Fruit fly (Drosophila melanogaster) whole organism, embryonic: ENCODE measurements around the gene siz.

Experiments
- Atf-2 ChIP-seq: fragments of 200-800 bp; sonication (Bioruptor generic); optimal IDR thresholded peaks from 2 replicates; lab custom pipeline; 2016; ENCODE audit warnings: missing biosample characterization, missing genetic modification characterization
- Atf6 ChIP-seq: fragments of 200-800 bp; sonication (Bioruptor generic); IDR thresholded peaks from 2 replicates; pipeline ENCODE4 v1.3.6; 2022; ENCODE audit warnings: missing biosample characterization, missing genetic modification characterization
- BEAF-32 ChIP-seq: fragments of 200-800 bp; sonication (Bioruptor generic); optimal IDR thresholded peaks from 3 replicates; lab custom pipeline; 2017; ENCODE audit warnings: missing biosample characterization, missing genetic modification characterization, mild to moderate bottlenecking, moderate library complexity, missing genetic modification reagents
- CG10209 ChIP-seq: fragments of 200-800 bp; sonication (Bioruptor generic); optimal IDR thresholded peaks from 3 replicates; lab custom pipeline; 2017; ENCODE audit warnings: missing biosample characterization, mild to moderate bottlenecking, missing genetic modification characterization, missing genetic modification reagents
- CG10321 ChIP-seq: fragments of 200-800 bp; sonication (Bioruptor generic); IDR thresholded peaks from 2 replicates; pipeline ENCODE4 v1.3.6; 2022; ENCODE audit warnings: missing biosample characterization, missing genetic modification characterization
- CG11247 ChIP-seq: fragments of 200-800 bp; sonication (Bioruptor generic); IDR thresholded peaks from 2 replicates; pipeline ENCODE4 v1.3.6; 2022; ENCODE audit warnings: missing biosample characterization, missing genetic modification characterization
- CG12236 ChIP-seq: fragments of 200-800 bp; sonication (Bioruptor generic); optimal IDR thresholded peaks from 2 replicates; lab custom pipeline; 2016; ENCODE audit warnings: missing biosample characterization, missing genetic modification characterization
- CG12744 ChIP-seq: fragments of 200-800 bp; sonication (Bioruptor generic); optimal IDR thresholded peaks from 2 replicates; lab custom pipeline; 2016; ENCODE audit warnings: missing biosample characterization, missing genetic modification characterization
- CG16863 ChIP-seq: fragments of 200-800 bp; sonication (Bioruptor generic); optimal IDR thresholded peaks from 3 replicates; lab custom pipeline; 2016; ENCODE audit warnings: missing biosample characterization, missing genetic modification characterization
- CG17359 ChIP-seq: fragments of 200-800 bp; sonication (Bioruptor generic); optimal IDR thresholded peaks from 3 replicates; lab custom pipeline; 2018; ENCODE audit warnings: missing biosample characterization, mild to moderate bottlenecking, missing genetic modification characterization, moderate library complexity
- CG17361 ChIP-seq: fragments of 200-800 bp; sonication (Bioruptor generic); IDR thresholded peaks from 3 replicates; pipeline ENCODE4 v1.3.6; 2022; ENCODE audit warnings: missing biosample characterization, missing genetic modification characterization
- CG18599 ChIP-seq: fragments of 200-800 bp; sonication (Bioruptor generic); optimal IDR thresholded peaks from 3 replicates; lab custom pipeline; 2017; ENCODE audit warnings: missing biosample characterization, missing genetic modification characterization, mild to moderate bottlenecking, moderate library complexity, missing genetic modification reagents
- CG2678 ChIP-seq: fragments of 200-800 bp; sonication (Bioruptor generic); optimal IDR thresholded peaks from 3 replicates; lab custom pipeline; 2019; ENCODE audit warnings: missing biosample characterization, mild to moderate bottlenecking, missing genetic modification characterization, moderate library complexity
- CG31388 ChIP-seq: fragments of 200-800 bp; sonication (Bioruptor generic); optimal IDR thresholded peaks from 2 replicates; lab custom pipeline; 2016; ENCODE audit warnings: missing biosample characterization, missing genetic modification characterization
- CG32772 ChIP-seq: fragments of 200-800 bp; sonication (Bioruptor generic); IDR thresholded peaks from 2 replicates; pipeline ENCODE4 v1.3.6; 2022; ENCODE audit warnings: missing biosample characterization, missing genetic modification characterization
- CG3726 ChIP-seq: fragments of 200-800 bp; sonication (Bioruptor generic); IDR thresholded peaks from 3 replicates; pipeline ENCODE4, ENCODE4 v1.3.6; 2022; ENCODE audit warnings: missing biosample characterization, missing genetic modification characterization
- CG3838 ChIP-seq: fragments of 200-800 bp; sonication (Bioruptor generic); optimal IDR thresholded peaks from 3 replicates; lab custom pipeline; 2016; ENCODE audit warnings: missing biosample characterization, missing genetic modification characterization
- CG4360 ChIP-seq: fragments of 200-800 bp; sonication (Bioruptor generic); IDR thresholded peaks from 2 replicates; pipeline ENCODE4 v1.3.6; 2022; ENCODE audit warnings: missing biosample characterization, missing genetic modification characterization
- CG6791 ChIP-seq: fragments of 200-800 bp; sonication (Bioruptor generic); IDR thresholded peaks from 3 replicates; pipeline ENCODE4 v1.3.6; 2022; ENCODE audit warnings: missing biosample characterization, missing genetic modification characterization; ENCODE audit not compliant: partially characterized antibody
- CG7745 ChIP-seq: fragments of 200-800 bp; sonication (Bioruptor generic); optimal IDR thresholded peaks from 2 replicates; lab custom pipeline; 2018; ENCODE audit warnings: missing biosample characterization, mild to moderate bottlenecking, missing genetic modification characterization, moderate library complexity
- CG8089 ChIP-seq: fragments of 200-800 bp; sonication (Bioruptor generic); optimal IDR thresholded peaks from 3 replicates; lab custom pipeline; 2016; ENCODE audit warnings: missing biosample characterization, missing genetic modification characterization
- CG9215 ChIP-seq: fragments of 200-800 bp; sonication (Bioruptor generic); IDR thresholded peaks from 2 replicates; pipeline ENCODE4 v1.3.6; 2022; ENCODE audit warnings: missing biosample characterization, missing genetic modification characterization
- Dbx ChIP-seq: fragments of 200-800 bp; sonication (Bioruptor generic); IDR thresholded peaks from 3 replicates; pipeline ENCODE4 v1.3.6; 2022; ENCODE audit warnings: missing biosample characterization, missing genetic modification characterization
- E2f2 ChIP-seq: fragments of 200-800 bp; sonication (Bioruptor generic); IDR thresholded peaks from 2 replicates; pipeline ENCODE4 v1.3.6; 2022; ENCODE audit warnings: missing biosample characterization, missing genetic modification characterization
- HLH54F ChIP-seq: fragments of 200-800 bp; sonication (Bioruptor generic); optimal IDR thresholded peaks from 3 replicates; lab custom pipeline; 2016; ENCODE audit warnings: missing biosample characterization, missing genetic modification characterization
- Lim3 ChIP-seq: fragments of 200-800 bp; sonication (Bioruptor generic); IDR thresholded peaks from 2 replicates; pipeline ENCODE4 v1.3.6; 2022; ENCODE audit warnings: missing biosample characterization, missing genetic modification characterization
- Meics ChIP-seq: fragments of 200-800 bp; sonication (Bioruptor generic); optimal IDR thresholded peaks from 2 replicates; lab custom pipeline; 2017; ENCODE audit warnings: missing biosample characterization, mild to moderate bottlenecking, missing genetic modification characterization
- NK7.1 ChIP-seq: fragments of 200-800 bp; sonication (Bioruptor generic); optimal IDR thresholded peaks from 3 replicates; lab custom pipeline; 2016; ENCODE audit warnings: missing biosample characterization, missing genetic modification characterization
- Neu2 ChIP-seq: fragments of 200-800 bp; sonication (Bioruptor generic); optimal IDR thresholded peaks from 3 replicates; lab custom pipeline; 2016; ENCODE audit warnings: missing biosample characterization, missing genetic modification characterization, borderline replicate concordance
- Nf-YA ChIP-seq: fragments of 200-800 bp; sonication (Bioruptor generic); IDR thresholded peaks from 2 replicates; pipeline ENCODE4 v1.3.6; 2022; ENCODE audit warnings: missing biosample characterization, missing genetic modification characterization
- Ravus ChIP-seq: fragments of 200-800 bp; sonication (Bioruptor generic); IDR thresholded peaks from 2 replicates; pipeline ENCODE4 v1.3.6; 2022; ENCODE audit warnings: missing biosample characterization, missing genetic modification characterization
- Scr ChIP-seq: fragments of 200-800 bp; sonication (Bioruptor generic); IDR thresholded peaks from 2 replicates; pipeline ENCODE4 v1.3.6; 2022; ENCODE audit warnings: missing biosample characterization, missing genetic modification characterization; ENCODE audit not compliant: partially characterized antibody
- Six4 ChIP-seq: fragments of 200-800 bp; sonication (Bioruptor generic); optimal IDR thresholded peaks from 2 replicates; lab custom pipeline; 2016; ENCODE audit warnings: missing biosample characterization, missing genetic modification characterization
- Ssrp ChIP-seq: fragments of 200-800 bp; sonication (Bioruptor generic); optimal IDR thresholded peaks from 2 replicates; lab custom pipeline; 2018; ENCODE audit warnings: missing biosample characterization, mild to moderate bottlenecking, missing genetic modification characterization, moderate library complexity
- btn ChIP-seq: fragments of 200-800 bp; sonication (Bioruptor generic); optimal IDR thresholded peaks from 2 replicates; lab custom pipeline; 2016; ENCODE audit warnings: missing biosample characterization, missing genetic modification characterization
- croc ChIP-seq: fragments of 200-800 bp; sonication (Bioruptor generic); conservative IDR thresholded peaks from 3 replicates; pipeline ENCODE4 v1.3.6; 2022; ENCODE audit warnings: missing biosample characterization, missing genetic modification characterization
- da ChIP-seq: fragments of 200-800 bp; sonication (Bioruptor generic); optimal IDR thresholded peaks from 2 replicates; lab custom pipeline; 2016; ENCODE audit warnings: missing biosample characterization, missing genetic modification characterization
- dan ChIP-seq: fragments of 200-800 bp; sonication (Bioruptor generic); IDR thresholded peaks from 2 replicates; pipeline ENCODE4 v1.3.6; 2022; ENCODE audit warnings: missing biosample characterization, missing genetic modification characterization
- disco-r ChIP-seq: fragments of 200-800 bp; sonication (Bioruptor generic); optimal IDR thresholded peaks from 2 replicates; lab custom pipeline; 2016; ENCODE audit warnings: missing biosample characterization, missing genetic modification characterization
- dmrt99B ChIP-seq: fragments of 200-800 bp; sonication (Bioruptor generic); optimal IDR thresholded peaks from 2 replicates; lab custom pipeline; 2018; ENCODE audit warnings: missing biosample characterization, mild to moderate bottlenecking, missing genetic modification characterization, moderate library complexity
- eve ChIP-seq, 2 experiments: fragments of >200 bp; optimal IDR thresholded peaks; 2 replicates each; lab custom pipeline; 2017; ENCODE audit warnings: missing biosample characterization in 2 of 2, missing genetic modification characterization in 2 of 2
- eyg ChIP-seq: fragments of 200-800 bp; sonication (Bioruptor generic); optimal IDR thresholded peaks from 3 replicates; lab custom pipeline; 2016; ENCODE audit warnings: missing biosample characterization, missing genetic modification characterization
- gro ChIP-seq: fragments of 200-800 bp; sonication (Bioruptor generic); optimal IDR thresholded peaks from 2 replicates; lab custom pipeline; 2016; ENCODE audit warnings: missing biosample characterization, missing genetic modification characterization
- nau ChIP-seq: fragments of 200-800 bp; sonication (Bioruptor generic); optimal IDR thresholded peaks from 3 replicates; lab custom pipeline; 2017; ENCODE audit warnings: missing biosample characterization, mild to moderate bottlenecking, missing genetic modification characterization, missing genetic modification reagents
- nom ChIP-seq: fragments of 200-800 bp; sonication (Bioruptor generic); optimal IDR thresholded peaks from 2 replicates; lab custom pipeline; 2017; ENCODE audit warnings: missing biosample characterization, missing genetic modification characterization, mild to moderate bottlenecking, moderate library complexity, missing genetic modification reagents
- oc ChIP-seq: fragments of 200-800 bp; sonication (Bioruptor generic); optimal IDR thresholded peaks from 2 replicates; lab custom pipeline; 2018; ENCODE audit warnings: missing biosample characterization, mild to moderate bottlenecking, missing genetic modification characterization, moderate library complexity
- pfk ChIP-seq: fragments of 200-800 bp; sonication (Bioruptor generic); optimal IDR thresholded peaks from 2 replicates; lab custom pipeline; 2018; ENCODE audit warnings: missing biosample characterization, mild to moderate bottlenecking, missing genetic modification characterization, moderate library complexity
- sens ChIP-seq: fragments of 200-800 bp; sonication (Bioruptor generic); peaks from one replicate; lab custom pipeline; 2016; ENCODE audit warnings: missing biosample characterization, missing genetic modification characterization
- sima ChIP-seq: fragments of 200-800 bp; sonication (Bioruptor generic); optimal IDR thresholded peaks from 2 replicates; lab custom pipeline; 2016; ENCODE audit warnings: missing biosample characterization, missing genetic modification characterization
- tx ChIP-seq: fragments of 200-800 bp; sonication (Bioruptor generic); optimal IDR thresholded peaks from 2 replicates; lab custom pipeline; 2016; ENCODE audit warnings: missing biosample characterization, missing genetic modification characterization
- yki ChIP-seq: fragments of >200 bp; optimal IDR thresholded peaks from 3 replicates; lab custom pipeline; 2018

Gene siz

DNA sequence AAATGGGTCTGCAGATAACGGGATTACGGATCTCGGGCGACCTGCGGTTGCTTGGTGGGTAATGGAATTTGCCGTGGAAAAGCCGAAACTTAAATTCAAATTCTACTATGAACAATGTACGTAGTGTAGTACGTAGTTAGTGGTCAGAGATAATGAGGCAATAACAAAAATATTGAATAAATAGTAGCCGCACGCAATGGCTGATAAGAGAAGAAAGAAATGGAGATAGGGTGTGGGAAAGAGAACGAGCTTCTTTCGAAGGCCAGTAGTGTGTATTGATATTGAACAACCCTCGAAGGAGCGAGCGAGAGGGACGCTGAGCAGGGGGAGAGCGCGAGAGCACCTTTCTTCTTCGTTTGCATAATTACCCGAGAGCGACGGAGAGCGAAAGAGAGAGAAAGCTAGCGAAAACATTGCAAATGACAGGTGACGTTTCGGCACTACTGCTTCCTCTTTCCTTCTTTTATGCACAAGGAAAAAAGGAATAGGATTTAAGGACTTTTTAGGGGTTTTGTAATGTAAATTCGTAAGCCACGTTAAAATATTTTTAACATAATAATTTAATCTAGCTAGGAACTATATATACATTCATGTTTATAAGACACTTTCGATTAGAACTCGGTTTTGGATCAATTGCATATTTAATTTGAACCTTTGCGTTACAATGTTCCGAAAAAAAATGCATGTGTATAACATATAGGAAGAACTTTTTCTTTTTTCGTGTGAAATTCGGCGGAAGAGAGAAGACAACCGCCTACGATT, 23.3 kb upstream of the siz start (continued):
- TF ChIP-seq CG7745 (no peak), CG12744 (GFP tag; lab: Kevin White, UChicago) (no peak), Atf-2 (no peak), CG6791 (no peak), E2f2 (GFP tag; lab: Robert Waterston, UW) (no peak), tx (GFP tag; lab: Kevin White, UChicago) (no peak), CG12236 (GFP tag; lab: Kevin White, UChicago) (no peak), Ravus (GFP tag; lab: Robert Waterston, UW) (no peak), Atf6 (GFP tag; lab: Robert Waterston, UW) (peak; percentile 57), CG31388 (GFP tag; lab: Kevin White, UChicago) (no peak), oc (tag; lab: Kevin White, UChicago) (no peak), Six4 (GFP tag; lab: Kevin White, UChicago) (no peak), CG17359 (tag; lab: Kevin White, UChicago) (no peak), CG9215 (GFP tag; lab: Robert Waterston, UW) (peak; percentile 47), BEAF-32 (GFP tag; lab: Kevin White, UChicago) (no peak), CG8089 (GFP tag; lab: Kevin White, UChicago) (no peak), CG3726 (GFP tag; lab: Robert Waterston, UW) (no peak), nom (no peak), CG32772 (GFP tag; lab: Robert Waterston, UW) (no peak), dan (GFP tag; lab: Robert Waterston, UW) (no peak), CG18599 (GFP tag; lab: Kevin White, UChicago) (peak; percentile 59), Dbx (GFP tag; lab: Robert Waterston, UW) (0 out of 3 replicates have a peak, but pooled peaks have one; percentile 22), CG10321 (GFP tag; lab: Robert Waterston, UW) (no peak; the same call in 1 of the 2 replicates), da (GFP tag; lab: Kevin White, UChicago) (no peak), eyg (GFP tag; lab: Kevin White, UChicago) (no peak), nau (GFP tag; lab: Kevin White, UChicago) (peak; percentile 49), CG17361 (GFP tag; lab: Robert Waterston, UW) (0 out of 3 replicates have a peak, but pooled peaks have one; percentile 17), Nf-YA (GFP tag; lab: Robert Waterston, UW) (no peak), CG2678 (tag; lab: Kevin White, UChicago) (peak; percentile 60), yki (lab: Kevin White, UChicago) (peak; percentile 70), CG11247 (GFP tag; lab: Robert Waterston, UW) (no peak), Lim3 (no peak), CG10209 (GFP tag; lab: Kevin White, UChicago) (no peak), CG3838 (GFP tag; lab: Kevin White, UChicago) (no peak), croc (no peak), gro (GFP tag; lab: Kevin White, UChicago) (no peak), dmrt99B (tag; lab: Kevin White, UChicago) (peak; percentile 40), CG16863 (GFP tag; lab: Kevin White, UChicago) (no peak), HLH54F (GFP tag; lab: Kevin White, UChicago) (peak; percentile 7), Neu2 (GFP tag; lab: Kevin White, UChicago) (no peak), Ssrp (tag; lab: Kevin White, UChicago) (peak; percentile 29), sima (no peak), btn (no peak), disco-r (GFP tag; lab: Kevin White, UChicago) (no peak), eve (GFP tag; optimal IDR thresholded peaks at IDR 0.05; lab: Kevin White, UChicago) (no peak), NK7.1 (GFP tag; lab: Kevin White, UChicago) (no peak), sens (GFP tag; lab: Kevin White, UChicago) (peak; percentile 55), CG4360 (peak; percentile 43; the same call in 1 of the 2 replicates), pfk (GFP tag; lab: Kevin White, UChicago) (no peak), Scr (GFP tag; lab: Robert Waterston, UW) (no peak), Meics (GFP tag; lab: Kevin White, UChicago) (peak; percentile 64)
